Fruit fly (Drosophila melanogaster) whole organism: ENCODE measurements around the gene me31B.

ENCODE experiments used
- CG8478 ChIP-seq: fragments of >200 bp; optimal IDR thresholded peaks from 2 replicates; lab custom pipeline; 2018; ENCODE audit warnings: inconsistent platforms
- Dll ChIP-seq: fragments of >200 bp; optimal IDR thresholded peaks from 2 replicates; lab custom pipeline; 2017
- pan ChIP-seq: fragments of >200 bp; optimal IDR thresholded peaks from 2 replicates; lab custom pipeline; 2017
- psq ChIP-seq: fragments of >200 bp; optimal IDR thresholded peaks from 2 replicates; lab custom pipeline; 2017
- usp ChIP-seq: fragments of >200 bp; optimal IDR thresholded peaks from 2 replicates; lab custom pipeline; 2017; ENCODE audit warnings: missing biosample characterization, missing genetic modification characterization, mixed read lengths

- no peak for TF ChIP-seq pan (lab: Kevin White, UChicago)
- TF ChIP-seq Dll (lab: Kevin White, UChicago), result no peak
- TF ChIP-seq psq (lab: Kevin White, UChicago), result no peak
- no peak for TF ChIP-seq CG8478 (lab: Kevin White, UChicago)
- no peak for TF ChIP-seq usp
Observed at dm6 chr2L:10226213-10226723, 12.9 kb upstream of the me31B start.
